Worm (Caenorhabditis elegans) whole organism, young adult: ENCODE measurements around the gene ctns-1.

Experiments used
- C06A6.2 ChIP-seq: fragments of 200-800 bp; sonication (Bioruptor generic); conservative IDR thresholded peaks from 2 replicates; pipeline ENCODE4 v1.3.6; 2022; ENCODE audit warnings: missing genetic modification characterization, missing compliant biosample characterization
- C17E4.6 ChIP-seq: fragments of 200-800 bp; sonication (Bioruptor generic); IDR thresholded peaks from 2 replicates; pipeline ENCODE4 v1.3.6; 2022; ENCODE audit warnings: missing genetic modification reagents, missing genetic modification characterization, missing compliant biosample characterization
- D2030.7 ChIP-seq: fragments of 200-800 bp; sonication (Bioruptor generic); IDR thresholded peaks from 2 replicates; pipeline ENCODE4 v1.3.6; 2022; ENCODE audit warnings: missing genetic modification reagents, missing genetic modification characterization, missing compliant biosample characterization
- F39B2.1 ChIP-seq: fragments of 200-800 bp; sonication (Bioruptor generic); IDR thresholded peaks from 2 replicates; pipeline ENCODE4 v1.3.6; 2022; ENCODE audit warnings: missing genetic modification reagents, missing genetic modification characterization, missing compliant biosample characterization
- F52B5.7 ChIP-seq: sonication (generic microtip); optimal IDR thresholded peaks from 2 replicates; lab custom pipeline; 2016; ENCODE audit warnings: mild to moderate bottlenecking, missing genetic modification characterization, missing compliant biosample characterization
- F55B11.4 ChIP-seq: sonication (generic microtip); optimal IDR thresholded peaks from 2 replicates; lab custom pipeline; 2016; ENCODE audit warnings: missing compliant biosample characterization, missing genetic modification characterization, borderline replicate concordance; ENCODE audit not compliant: insufficient read depth
- F57C9.4 ChIP-seq: sonication (generic microtip); optimal IDR thresholded peaks from 2 replicates; lab custom pipeline; 2017; ENCODE audit warnings: mild to moderate bottlenecking, missing genetic modification characterization, missing compliant biosample characterization
- K11D2.4 ChIP-seq: fragments of 200-800 bp; sonication (Bioruptor generic); IDR thresholded peaks from 2 replicates; pipeline ENCODE4 v1.3.6; 2022; ENCODE audit warnings: missing genetic modification reagents, missing genetic modification characterization, missing compliant biosample characterization
- T26A5.8 ChIP-seq: sonication (generic microtip); optimal IDR thresholded peaks from 2 replicates; lab custom pipeline; 2016; ENCODE audit warnings: missing genetic modification characterization, missing compliant biosample characterization
- Y53F4B.3 ChIP-seq: fragments of 200-800 bp; sonication (Bioruptor generic); IDR thresholded peaks from 2 replicates; pipeline ENCODE4 v1.3.6; 2022; ENCODE audit warnings: missing genetic modification reagents, missing genetic modification characterization, missing compliant biosample characterization
- Y67H2A.10 ChIP-seq: fragments of 200-800 bp; sonication (Bioruptor generic); conservative IDR thresholded peaks from 2 replicates; pipeline ENCODE4 v1.3.6; 2022; ENCODE audit warnings: missing genetic modification reagents, missing genetic modification characterization, missing compliant biosample characterization
- Y95B8A.8 ChIP-seq: fragments of 200-800 bp; sonication (Bioruptor generic); IDR thresholded peaks from 2 replicates; pipeline ENCODE4 v1.3.6; 2022; ENCODE audit warnings: missing genetic modification reagents, missing genetic modification characterization, missing compliant biosample characterization
- attf-5 ChIP-seq: fragments of 200-800 bp; sonication (Bioruptor generic); optimal IDR thresholded peaks from 2 replicates; lab custom pipeline; 2018; ENCODE audit warnings: mild to moderate bottlenecking, missing genetic modification characterization, missing compliant biosample characterization
- cebp-2 ChIP-seq: fragments of 200-800 bp; sonication (Bioruptor generic); IDR thresholded peaks from 2 replicates; pipeline ENCODE4 v1.3.6; 2022; ENCODE audit warnings: missing genetic modification characterization, missing compliant biosample characterization
- ceh-100 ChIP-seq: fragments of 200-800 bp; sonication (Bioruptor generic); IDR thresholded peaks from 2 replicates; pipeline ENCODE4 v1.3.6; 2022; ENCODE audit warnings: missing genetic modification reagents, missing genetic modification characterization, missing compliant biosample characterization
- ceh-91 ChIP-seq: fragments of 200-800 bp; sonication (Bioruptor generic); IDR thresholded peaks from 2 replicates; pipeline ENCODE4 v1.3.6; 2022; ENCODE audit warnings: missing genetic modification reagents, missing genetic modification characterization, missing compliant biosample characterization
- die-1 ChIP-seq: sonication (generic microtip); optimal IDR thresholded peaks from 2 replicates; lab custom pipeline; 2016; ENCODE audit warnings: missing genotype, mild to moderate bottlenecking, missing genetic modification characterization, missing compliant biosample characterization
- dox-1 ChIP-seq: fragments of 200-800 bp; sonication (Bioruptor generic); IDR thresholded peaks from 2 replicates; pipeline ENCODE4 v1.3.6; 2022; ENCODE audit warnings: missing genetic modification reagents, missing genetic modification characterization, missing compliant biosample characterization
- dpff-1 ChIP-seq: sonication (generic microtip); optimal IDR thresholded peaks from 2 replicates; lab custom pipeline; 2017; ENCODE audit warnings: mild to moderate bottlenecking, missing genetic modification characterization, missing compliant biosample characterization
- hmg-1.2 ChIP-seq: fragments of 200-800 bp; sonication (Bioruptor generic); IDR thresholded peaks from 2 replicates; pipeline ENCODE4 v1.3.6; 2022; ENCODE audit warnings: missing genetic modification reagents, missing genetic modification characterization, missing compliant biosample characterization
- hrde-1 ChIP-seq: sonication (generic microtip); optimal IDR thresholded peaks from 2 replicates; lab custom pipeline; 2016; ENCODE audit warnings: missing genetic modification characterization, mild to moderate bottlenecking, missing compliant biosample characterization, moderate library complexity, missing genotype, missing genetic modification reagents, borderline replicate concordance
- hsf-1 ChIP-seq: fragments of 200-800 bp; sonication (Bioruptor generic); IDR thresholded peaks from 2 replicates; pipeline ENCODE4 v1.3.6; 2022; ENCODE audit warnings: missing genetic modification reagents, missing genetic modification characterization, missing compliant biosample characterization
- let-526 ChIP-seq: fragments of 200-800 bp; sonication (Bioruptor generic); IDR thresholded peaks from 2 replicates; pipeline ENCODE4 v1.3.6; 2022; ENCODE audit warnings: missing genetic modification reagents, missing genetic modification characterization, missing compliant biosample characterization
- let-607 ChIP-seq, 2 experiments: fragments of 200-800 bp in 1 of 2; sonication (Bioruptor generic) in 1 of 2; sonication (generic microtip) in 1 of 2; optimal IDR thresholded peaks; 2 replicates each; lab custom pipeline; 2016 to 2018; ENCODE audit warnings: mild to moderate bottlenecking in 2 of 2, missing compliant biosample characterization in 2 of 2, missing genetic modification characterization in 2 of 2, moderate library complexity in 2 of 2, missing genotype in 1 of 2
- lin-26 ChIP-seq: fragments of 200-800 bp; sonication (Bioruptor generic); IDR thresholded peaks from 2 replicates; pipeline ENCODE4 v1.3.6; 2022; ENCODE audit warnings: missing genetic modification reagents, missing genetic modification characterization, missing compliant biosample characterization
- lin-54 ChIP-seq: fragments of 200-800 bp; sonication (Bioruptor generic); optimal IDR thresholded peaks from 2 replicates; lab custom pipeline; 2018; ENCODE audit warnings: mild to moderate bottlenecking, missing genetic modification characterization, missing compliant biosample characterization
- lsl-1 ChIP-seq: fragments of 200-800 bp; sonication (Bioruptor generic); optimal IDR thresholded peaks from 2 replicates; lab custom pipeline; 2018; ENCODE audit warnings: mild to moderate bottlenecking, missing genetic modification characterization, moderate library complexity, missing compliant biosample characterization
- madf-3 ChIP-seq: fragments of 200-800 bp; sonication (Bioruptor generic); IDR thresholded peaks from 2 replicates; pipeline ENCODE4 v1.3.6; 2022; ENCODE audit warnings: missing genetic modification reagents, missing genetic modification characterization, missing compliant biosample characterization
- madf-6 ChIP-seq: fragments of 200-800 bp; sonication (Bioruptor generic); IDR thresholded peaks from 2 replicates; pipeline ENCODE4 v1.3.6; 2022; ENCODE audit warnings: missing genetic modification reagents, missing genetic modification characterization, missing compliant biosample characterization
- madf-8 ChIP-seq: fragments of 200-800 bp; sonication (Bioruptor generic); conservative IDR thresholded peaks from 2 replicates; pipeline ENCODE4 v1.3.6; 2022; ENCODE audit warnings: missing genetic modification reagents, missing genetic modification characterization, missing compliant biosample characterization
- mcd-1 ChIP-seq: fragments of 200-800 bp; sonication (Bioruptor generic); IDR thresholded peaks from 2 replicates; pipeline ENCODE4 v1.3.6; 2022; ENCODE audit warnings: missing genetic modification reagents, missing genetic modification characterization, missing compliant biosample characterization
- nfya-1 ChIP-seq: sonication (generic microtip); optimal IDR thresholded peaks from 2 replicates; lab custom pipeline; 2017; ENCODE audit warnings: antibody characterized with exemption, missing compliant biosample characterization, missing genetic modification characterization, borderline replicate concordance; ENCODE audit not compliant: insufficient read depth
- nfya-2 ChIP-seq: fragments of 200-800 bp; sonication (Bioruptor generic); IDR thresholded peaks from 2 replicates; pipeline ENCODE4 v1.3.6; 2022; ENCODE audit warnings: missing genetic modification reagents, missing genetic modification characterization, missing compliant biosample characterization
- nfyb-1 ChIP-seq: fragments of 200-800 bp; sonication (Bioruptor generic); IDR thresholded peaks from 2 replicates; pipeline ENCODE4 v1.3.6; 2022; ENCODE audit warnings: missing genetic modification reagents, missing genetic modification characterization, missing compliant biosample characterization
- nhr-120 ChIP-seq: fragments of 200-800 bp; sonication (Bioruptor generic); IDR thresholded peaks from 2 replicates; pipeline ENCODE4 v1.3.6; 2022; ENCODE audit warnings: missing genetic modification characterization, missing compliant biosample characterization
- repo-1 ChIP-seq: sonication (generic microtip); optimal IDR thresholded peaks from 2 replicates; lab custom pipeline; 2017; ENCODE audit warnings: mild to moderate bottlenecking, missing genetic modification characterization, missing compliant biosample characterization
- rpc-1 ChIP-seq, 2 experiments: fragments of 150-350 bp in 1 of 2; sonication (generic microtip) in 1 of 2; optimal IDR thresholded peaks; 2 replicates each; lab custom pipeline; 2014 to 2018; ENCODE audit warnings: missing biosample characterization in 1 of 2, missing genetic modification characterization in 1 of 2, missing genetic modification reagents in 1 of 2, missing genotype in 1 of 2
- sdz-38 ChIP-seq: sonication (generic microtip); optimal IDR thresholded peaks from 2 replicates; lab custom pipeline; 2016; ENCODE audit warnings: missing genotype, missing genetic modification characterization, missing compliant biosample characterization
- sea-2 ChIP-seq: fragments of 200-800 bp; sonication (Bioruptor generic); IDR thresholded peaks from 2 replicates; pipeline ENCODE4 v1.3.6; 2022; ENCODE audit warnings: missing genetic modification characterization, missing compliant biosample characterization
- snpc-1.1 ChIP-seq: sonication (generic microtip); optimal IDR thresholded peaks from 2 replicates; lab custom pipeline; 2017; ENCODE audit warnings: missing genetic modification characterization, mild to moderate bottlenecking, missing compliant biosample characterization, antibody characterized with exemption, moderate library complexity, missing genotype, missing genetic modification reagents; ENCODE audit not compliant: insufficient read depth
- tbp1 ChIP-seq: fragments of 200-800 bp; sonication (Bioruptor generic); optimal IDR thresholded peaks from 2 replicates; lab custom pipeline; 2018; ENCODE audit warnings: mild to moderate bottlenecking, missing genetic modification characterization, missing compliant biosample characterization
- zfh-2 ChIP-seq: fragments of 200-800 bp; sonication (Bioruptor generic); conservative IDR thresholded peaks from 2 replicates; pipeline ENCODE4 v1.3.6; 2022; ENCODE audit warnings: missing genetic modification reagents, missing genetic modification characterization, missing compliant biosample characterization
- ztf-22 ChIP-seq: fragments of 200-800 bp; sonication (Bioruptor generic); optimal IDR thresholded peaks from 2 replicates; lab custom pipeline; 2018; ENCODE audit warnings: mild to moderate bottlenecking, missing genetic modification characterization, moderate library complexity, missing compliant biosample characterization
- ztf-26 ChIP-seq: sonication (generic microtip); optimal IDR thresholded peaks from 2 replicates; lab custom pipeline; 2017; ENCODE audit warnings: missing genetic modification characterization, missing compliant biosample characterization
- ztf-28 ChIP-seq: fragments of 200-800 bp; sonication (Bioruptor generic); IDR thresholded peaks from 2 replicates; pipeline ENCODE4 v1.3.6; 2022; ENCODE audit warnings: missing genetic modification reagents, missing genetic modification characterization, missing compliant biosample characterization
- ztf-3 ChIP-seq: fragments of 200-800 bp; sonication (Bioruptor generic); optimal IDR thresholded peaks from 2 replicates; lab custom pipeline; 2018; ENCODE audit warnings: mild to moderate bottlenecking, missing genetic modification characterization, missing compliant biosample characterization

Gene ctns-1

DNA sequence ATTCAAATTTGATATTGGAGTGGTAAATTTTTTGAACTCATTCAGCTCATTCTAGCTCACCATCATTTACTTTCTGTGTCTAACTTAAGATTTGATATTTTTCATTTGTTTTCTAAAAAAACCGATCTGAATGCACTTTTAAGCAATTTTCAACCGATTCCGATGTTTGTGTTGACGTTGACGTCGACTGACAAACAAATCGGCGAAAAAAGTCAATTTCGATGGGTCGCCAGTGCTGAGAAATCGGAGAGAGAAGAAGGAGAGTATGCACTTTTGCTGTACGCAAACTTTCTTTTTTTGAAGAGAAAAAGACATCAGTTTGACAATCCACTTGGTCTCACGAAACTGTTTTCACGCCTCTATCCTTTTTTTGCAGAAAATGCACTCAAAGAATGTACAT, 11.3 kb downstream of the ctns-1 start:
- TF ChIP-seq mcd-1 (GFP tag; lab: Robert Waterston, UW) (no peak), let-607 (tag; optimal IDR thresholded peaks at IDR 0.05; lab: Kevin White, UChicago) (no peak), Y67H2A.10 (GFP tag; lab: Robert Waterston, UW) (no peak), ztf-28 (GFP tag; lab: Robert Waterston, UW) (no peak), C06A6.2 (no peak), madf-6 (GFP tag; lab: Robert Waterston, UW) (no peak), F52B5.7 (tag; lab: Kevin White, UChicago) (no peak), ceh-100 (GFP tag; lab: Robert Waterston, UW) (no peak), snpc-1.1 (tag; lab: Kevin White, UChicago) (no peak), zfh-2 (GFP tag; lab: Robert Waterston, UW) (no peak), nfya-1 (tag; lab: Kevin White, UChicago) (no peak), lsl-1 (GFP tag; lab: Kevin White, UChicago) (no peak), tbp1 (GFP tag; lab: Kevin White, UChicago) (no peak), madf-8 (GFP tag; lab: Robert Waterston, UW) (no peak), dpff-1 (tag; lab: Kevin White, UChicago) (no peak), Y95B8A.8 (GFP tag; lab: Robert Waterston, UW) (no peak), Y53F4B.3 (no peak), F55B11.4 (tag; lab: Kevin White, UChicago) (no peak), F57C9.4 (no peak), sea-2 (GFP tag; lab: Robert Waterston, UW) (no peak)
- TF ChIP-seq, all 124 proteins: peak for 0

ce11 chrII:8124867-8125266, 11.9 kb downstream of the ctns-1 start, which contains the start of gene ire-1:
ire-1 (minus strand) TSS chrII:8124910.
- TF ChIP-seq lin-26 (no peak), nfya-2 (GFP tag; lab: Robert Waterston, UW) (no peak), nhr-120 (GFP tag; lab: Robert Waterston, UW) (no peak), hrde-1 (tag; lab: Kevin White, UChicago) (no peak), F39B2.1 (GFP tag; lab: Robert Waterston, UW) (no peak), ztf-26 (no peak), K11D2.4 (no peak), die-1 (tag; lab: Kevin White, UChicago) (no peak), rpc-1 (optimal IDR thresholded peaks at IDR 0.05; lab: Kevin White, UChicago) (no peak), rpc-1 (tag; optimal IDR thresholded peaks at IDR 0.05; lab: Kevin White, UChicago) (no peak), hsf-1 (GFP tag; lab: Robert Waterston, UW) (no peak), tbp1 (GFP tag; lab: Kevin White, UChicago) (no peak), D2030.7 (GFP tag; lab: Robert Waterston, UW) (peak; percentile 12; the same call in 1 of the 2 replicates), ztf-22 (GFP tag; lab: Kevin White, UChicago) (no peak), ceh-91 (GFP tag; lab: Robert Waterston, UW) (no peak), ztf-3 (GFP tag; lab: Kevin White, UChicago) (no peak), Y53F4B.3 (no peak), zfh-2 (GFP tag; lab: Robert Waterston, UW) (no peak), nfyb-1 (GFP tag; lab: Robert Waterston, UW) (no peak), dox-1 (GFP tag; lab: Robert Waterston, UW) (peak; percentile 59), repo-1 (tag; lab: Kevin White, UChicago) (no peak), cebp-2 (no peak), Y67H2A.10 (GFP tag; lab: Robert Waterston, UW) (no peak), madf-3 (GFP tag; lab: Robert Waterston, UW) (no peak), sdz-38 (tag; lab: Kevin White, UChicago) (no peak), lin-54 (GFP tag; lab: Kevin White, UChicago) (no peak), madf-8 (GFP tag; lab: Robert Waterston, UW) (no peak), lsl-1 (GFP tag; lab: Kevin White, UChicago) (peak; percentile 89), T26A5.8 (tag; lab: Kevin White, UChicago) (no peak), sea-2 (GFP tag; lab: Robert Waterston, UW) (no peak), C17E4.6 (GFP tag; lab: Robert Waterston, UW) (no peak), hmg-1.2 (GFP tag; lab: Robert Waterston, UW) (peak; percentile 25; the same call in 1 of the 2 replicates), let-526 (GFP tag; lab: Robert Waterston, UW) (no peak), attf-5 (GFP tag; lab: Kevin White, UChicago) (peak; percentile 74), let-607 (tag; optimal IDR thresholded peaks at IDR 0.05; lab: Kevin White, UChicago) (peak; percentile 30 to 73)
